Worm (Caenorhabditis elegans) whole organism, L4 larva: ENCODE data around the gene stn-2.
A peak's percentile ranks its signal among the peaks of the same experiment; 100 is the strongest.

ENCODE experiments used
- D1046.2 ChIP-seq: fragments of 200-800 bp; sonication (Bioruptor generic); IDR thresholded peaks from 2 replicates; pipeline ENCODE4 v1.3.6; 2022; ENCODE audit warnings: missing genetic modification characterization, missing compliant biosample characterization
- F26F4.8 ChIP-seq: fragments of 200-800 bp; sonication (Bioruptor generic); conservative IDR thresholded peaks from 2 replicates; pipeline ENCODE4 v1.3.6; 2022; ENCODE audit warnings: missing genetic modification characterization, missing compliant biosample characterization
- Y5F2A.4 ChIP-seq: fragments of 200-800 bp; sonication (Bioruptor generic); optimal IDR thresholded peaks from 2 replicates; lab custom pipeline; 2018; ENCODE audit warnings: mild to moderate bottlenecking, missing genetic modification characterization, missing compliant biosample characterization
- Y75B8A.6 ChIP-seq: fragments of 200-800 bp; sonication (Bioruptor generic); IDR thresholded peaks from 2 replicates; pipeline ENCODE4 v1.3.6; 2022; ENCODE audit warnings: missing genetic modification reagents, missing genetic modification characterization, missing compliant biosample characterization
- ZK546.5 ChIP-seq, 2 experiments: sonication (generic microtip); optimal IDR thresholded peaks; 2 replicates each; lab custom pipeline; 2017; ENCODE audit warnings: missing biosample characterization in 2 of 2, missing genetic modification characterization in 2 of 2
- aha-1 ChIP-seq: fragments of 150-350 bp; peaks from one replicate; lab custom pipeline; 2014; ENCODE audit warnings: missing biosample characterization, missing genetic modification characterization
- ama-1 ChIP-seq: fragments of 150-350 bp; optimal IDR thresholded peaks from 2 replicates; lab custom pipeline; 2014; ENCODE audit warnings: inconsistent platforms, mixed read lengths
- daf-16 ChIP-seq, 3 experiments: sonication (generic microtip); optimal IDR thresholded peaks; 2 replicates each; lab custom pipeline; 2016 to 2017; ENCODE audit warnings: missing genetic modification characterization in 3 of 3, missing genetic modification reagents in 3 of 3, mild to moderate bottlenecking in 2 of 3, missing compliant biosample characterization in 2 of 3, missing biosample characterization in 1 of 3, moderate library complexity in 1 of 3
- dmd-9 ChIP-seq: fragments of 200-800 bp; sonication (Bioruptor generic); IDR thresholded peaks from 2 replicates; pipeline ENCODE4 v1.3.6; 2022; ENCODE audit warnings: missing genetic modification reagents, missing genetic modification characterization, missing compliant biosample characterization
- dve-1 ChIP-seq: sonication (generic microtip); optimal IDR thresholded peaks from 2 replicates; lab custom pipeline; 2017; ENCODE audit warnings: antibody characterized with exemption, mild to moderate bottlenecking, missing genetic modification characterization, missing compliant biosample characterization; ENCODE audit not compliant: insufficient read depth
- egl-43 ChIP-seq: fragments of 200-800 bp; sonication (Bioruptor generic); IDR thresholded peaks from 2 replicates; pipeline ENCODE4 v1.3.6; 2022; ENCODE audit warnings: missing genetic modification reagents, missing genetic modification characterization, missing compliant biosample characterization
- hif-1 ChIP-seq, 2 experiments: sonication (generic microtip); optimal IDR thresholded peaks; 2 replicates each; lab custom pipeline; 2016 to 2017; ENCODE audit warnings: missing compliant biosample characterization in 2 of 2, missing genetic modification characterization in 2 of 2, missing genetic modification reagents in 2 of 2, missing genotype in 2 of 2, mild to moderate bottlenecking in 1 of 2
- hlh-11 ChIP-seq: fragments of 200-800 bp; sonication (Bioruptor generic); optimal IDR thresholded peaks from 2 replicates; lab custom pipeline; 2018; ENCODE audit warnings: mild to moderate bottlenecking, missing genetic modification characterization, missing compliant biosample characterization
- hlh-30 ChIP-seq: sonication (generic microtip); optimal IDR thresholded peaks from 2 replicates; lab custom pipeline; 2017; ENCODE audit warnings: antibody characterized with exemption, mild to moderate bottlenecking, missing genetic modification characterization, missing compliant biosample characterization; ENCODE audit not compliant: insufficient read depth
- hmg-1.1 ChIP-seq: fragments of 200-800 bp; sonication (Bioruptor generic); IDR thresholded peaks from 2 replicates; pipeline ENCODE4 v1.3.6; 2022; ENCODE audit warnings: missing genetic modification reagents, missing genetic modification characterization, missing compliant biosample characterization
- jun-1 ChIP-seq: fragments of 150-350 bp; optimal IDR thresholded peaks from 2 replicates; lab custom pipeline; 2014; ENCODE audit warnings: missing biosample characterization, missing genetic modification reagents, missing genetic modification characterization
- lin-15B ChIP-seq: fragments of 150-350 bp; sonication (generic microtip); optimal IDR thresholded peaks from 3 replicates; lab custom pipeline; 2014; ENCODE audit warnings: missing biosample characterization, missing genetic modification characterization
- lsy-2 ChIP-seq, 2 experiments: fragments of 150-350 bp in 1 of 2; sonication (generic microtip) in 1 of 2; optimal IDR thresholded peaks; 2 replicates each; lab custom pipeline; 2014 to 2017; ENCODE audit warnings: missing biosample characterization in 2 of 2, missing genetic modification characterization in 2 of 2
- madf-5 ChIP-seq, 2 experiments: fragments of 200-800 bp; sonication (Bioruptor generic); IDR thresholded peaks; 2 replicates each; pipeline ENCODE4 v1.3.6; 2022; ENCODE audit warnings: missing compliant biosample characterization in 2 of 2, missing genetic modification characterization in 2 of 2
- mdl-1 ChIP-seq, 2 experiments: fragments of 150-350 bp in 1 of 2; sonication (generic microtip) in 1 of 2; optimal IDR thresholded peaks; 2 replicates each; lab custom pipeline; 2014 to 2017; ENCODE audit warnings: missing biosample characterization in 2 of 2, missing genetic modification characterization in 2 of 2
- mep-1 ChIP-seq: fragments of 150-350 bp; sonication (generic microtip); optimal IDR thresholded peaks from 3 replicates; lab custom pipeline; 2014; ENCODE audit warnings: missing biosample characterization, missing genetic modification characterization
- mxl-3 ChIP-seq: fragments of 200-800 bp; sonication (Bioruptor generic); optimal IDR thresholded peaks from 2 replicates; lab custom pipeline; 2018; ENCODE audit warnings: mild to moderate bottlenecking, missing genetic modification characterization, missing compliant biosample characterization
- nhr-10 ChIP-seq: fragments of 150-350 bp; optimal IDR thresholded peaks from 2 replicates; lab custom pipeline; 2014; ENCODE audit warnings: missing biosample characterization, missing genetic modification characterization
- nhr-102 ChIP-seq: sonication (generic microtip); optimal IDR thresholded peaks from 2 replicates; lab custom pipeline; 2016; ENCODE audit warnings: mild to moderate bottlenecking, missing genetic modification characterization, moderate library complexity, missing compliant biosample characterization
- nhr-11 ChIP-seq: fragments of 150-350 bp; optimal IDR thresholded peaks from 2 replicates; lab custom pipeline; 2014; ENCODE audit warnings: missing biosample characterization, missing genetic modification characterization
- nhr-28 ChIP-seq: fragments of 150-350 bp; optimal IDR thresholded peaks from 2 replicates; lab custom pipeline; 2014; ENCODE audit warnings: missing biosample characterization, missing genetic modification characterization
- nhr-48 ChIP-seq: sonication (generic microtip); optimal IDR thresholded peaks from 2 replicates; lab custom pipeline; 2016; ENCODE audit warnings: mild to moderate bottlenecking, missing genetic modification characterization, missing compliant biosample characterization
- nhr-76 ChIP-seq: fragments of 150-350 bp; optimal IDR thresholded peaks from 2 replicates; lab custom pipeline; 2014; ENCODE audit warnings: missing biosample characterization, missing genetic modification characterization
- php-3 ChIP-seq: fragments of 200-800 bp; sonication (Bioruptor generic); IDR thresholded peaks from 2 replicates; pipeline ENCODE4 v1.3.6; 2022; ENCODE audit warnings: missing genetic modification reagents, missing genetic modification characterization, missing compliant biosample characterization
- pqm-1 ChIP-seq: sonication (generic microtip); optimal IDR thresholded peaks from 2 replicates; lab custom pipeline; 2017; ENCODE audit warnings: missing biosample characterization, missing genetic modification characterization
- rbr-2 ChIP-seq: sonication (generic microtip); optimal IDR thresholded peaks from 2 replicates; lab custom pipeline; 2016; ENCODE audit warnings: missing genotype, missing genetic modification characterization, missing compliant biosample characterization
- snpc-4 ChIP-seq: fragments of 150-350 bp; optimal IDR thresholded peaks from 2 replicates; lab custom pipeline; 2014; ENCODE audit warnings: missing biosample characterization, missing genetic modification characterization
- spr-3 ChIP-seq: fragments of 200-800 bp; sonication (Bioruptor generic); optimal IDR thresholded peaks from 2 replicates; lab custom pipeline; 2018; ENCODE audit warnings: mild to moderate bottlenecking, missing genetic modification characterization, missing compliant biosample characterization
- tag-97 ChIP-seq: fragments of 200-800 bp; sonication (Bioruptor generic); IDR thresholded peaks from 2 replicates; pipeline ENCODE4 v1.3.6; 2022; ENCODE audit warnings: missing genetic modification characterization, missing compliant biosample characterization
- unc-130 ChIP-seq: sonication (generic microtip); optimal IDR thresholded peaks from 2 replicates; lab custom pipeline; 2016; ENCODE audit warnings: missing genetic modification reagents, missing genetic modification characterization, missing compliant biosample characterization
- unc-62 ChIP-seq, 3 experiments: fragments of 150-350 bp in 1 of 3; sonication (generic microtip); optimal IDR thresholded peaks in 2 of 3; peaks in 1 of 3; 1 replicate in 1 of 3; 2 replicates in 2 of 3; lab custom pipeline; 2014 to 2017; ENCODE audit warnings: missing biosample characterization in 3 of 3, missing genetic modification characterization in 3 of 3, missing genetic modification reagents in 3 of 3, missing genotype in 1 of 3
- zip-11 ChIP-seq: fragments of 200-800 bp; sonication (Bioruptor generic); IDR thresholded peaks from 2 replicates; pipeline ENCODE4 v1.3.6; 2022; ENCODE audit warnings: missing genetic modification characterization, missing compliant biosample characterization
- zip-2 ChIP-seq: fragments of 150-350 bp; optimal IDR thresholded peaks from 2 replicates; lab custom pipeline; 2014; ENCODE audit warnings: missing biosample characterization, missing genetic modification characterization
- ztf-7 ChIP-seq: fragments of 150-350 bp; optimal IDR thresholded peaks from 2 replicates; lab custom pipeline; 2014; ENCODE audit warnings: missing biosample characterization, missing genetic modification characterization

Gene stn-2

ce11 chrX:7661628-7662027, 18.8 kb downstream of the stn-2 start (continued):
- TF ChIP-seq hif-1 (tag; optimal IDR thresholded peaks at IDR 0.05; lab: Kevin White, UChicago): no peak
- no peak for TF ChIP-seq php-3 (GFP tag; lab: Robert Waterston, UW)
- no peak for TF ChIP-seq F26F4.8 (GFP tag; lab: Robert Waterston, UW)
- no peak for TF ChIP-seq dmd-9 (GFP tag; lab: Robert Waterston, UW)
- no peak for TF ChIP-seq nhr-48 (tag; lab: Kevin White, UChicago)
- no peak for TF ChIP-seq Y5F2A.4 (GFP tag; lab: Kevin White, UChicago)
- no peak for TF ChIP-seq jun-1
- TF ChIP-seq nhr-102 (tag; lab: Kevin White, UChicago): no peak
- TF ChIP-seq zip-2 (tag; lab: Kevin White, UChicago): no peak
- TF ChIP-seq lin-15B (tag; lab: Kevin White, UChicago): no peak
- no peak for TF ChIP-seq tag-97 (GFP tag; lab: Robert Waterston, UW)
- TF ChIP-seq nhr-10 (tag; lab: Kevin White, UChicago): no peak
- peak; percentile 75 for TF ChIP-seq dve-1
- TF ChIP-seq unc-130: no peak
- TF ChIP-seq nhr-11: no peak
- TF ChIP-seq snpc-4: no peak
- TF ChIP-seq zip-11 (GFP tag; lab: Robert Waterston, UW): no peak
- TF ChIP-seq madf-5 (GFP tag; IDR thresholded peaks at IDR 0.05; lab: Robert Waterston, UW): no peak
- peak in 1 of 2 experiments; percentile 42 for TF ChIP-seq lsy-2 (tag; optimal IDR thresholded peaks at IDR 0.05; lab: Kevin White, UChicago)
- TF ChIP-seq D1046.2 (GFP tag; lab: Robert Waterston, UW): no peak
- no peak for TF ChIP-seq ama-1 (lab: Kevin White, UChicago)
- TF ChIP-seq ZK546.5 (tag; optimal IDR thresholded peaks at IDR 0.05; lab: Kevin White, UChicago): no peak
- TF ChIP-seq rbr-2: no peak
- TF ChIP-seq, all 104 proteins: peak for 14

ce11 chrX:7660919-7661557, 19.4 kb downstream of the stn-2 start, which contains the start of gene pcca-1:
pcca-1 (minus strand) TSS chrX:7660986.
- TF ChIP-seq Y75B8A.6 (no peak), daf-16 (GFP tag; optimal IDR thresholded peaks at IDR 0.05; lab: Kevin White, UChicago) (no peak), daf-16 (tag; optimal IDR thresholded peaks at IDR 0.05; lab: Kevin White, UChicago) (peak; percentile 91), aha-1 (peak; percentile 100), hif-1 (tag; optimal IDR thresholded peaks at IDR 0.05; lab: Kevin White, UChicago) (peak; percentile 71 to 99), nhr-76 (tag; lab: Kevin White, UChicago) (no peak), mdl-1 (tag; optimal IDR thresholded peaks at IDR 0.05; lab: Kevin White, UChicago) (peak in 1 of 2 experiments; percentile 27), spr-3 (GFP tag; lab: Kevin White, UChicago) (no peak), hmg-1.1 (peak; percentile 7; the same call in 1 of the 2 replicates), unc-62 (GFP tag; optimal IDR thresholded peaks at IDR 0.05 in 1 of 2; lab: Kevin White, UChicago) (peak in 1 of 2 experiments; percentile 83), unc-62 (tag; optimal IDR thresholded peaks at IDR 0.05; lab: Kevin White, UChicago) (no peak), ztf-7 (tag; lab: Kevin White, UChicago) (peak; percentile 29), ama-1 (lab: Kevin White, UChicago) (no peak)

ce11 chrX:7659591-7660433, 20.6 kb downstream of the stn-2 start:
- TF ChIP-seq dve-1 (peak; percentile 1), hlh-30 (tag; lab: Kevin White, UChicago) (peak; percentile 77), daf-16 (GFP tag; optimal IDR thresholded peaks at IDR 0.05; lab: Kevin White, UChicago) (peak in 1 of 2 experiments; percentile 9), daf-16 (tag; optimal IDR thresholded peaks at IDR 0.05; lab: Kevin White, UChicago) (peak; percentile 16), hlh-11 (tag; lab: Kevin White, UChicago) (peak; percentile 6), egl-43 (GFP tag; lab: Robert Waterston, UW) (no peak), aha-1 (peak; percentile 92), mxl-3 (peak; percentile 15), unc-62 (GFP tag; optimal IDR thresholded peaks at IDR 0.05 in 1 of 2; lab: Kevin White, UChicago) (peak in 1 of 2 experiments; percentile 47), unc-62 (tag; optimal IDR thresholded peaks at IDR 0.05; lab: Kevin White, UChicago) (no peak), mep-1 (peak; percentile 3), lsy-2 (tag; optimal IDR thresholded peaks at IDR 0.05; lab: Kevin White, UChicago) (peak in 1 of 2 experiments; percentile 24), nhr-28 (peak; percentile 84), spr-3 (GFP tag; lab: Kevin White, UChicago) (no peak), mdl-1 (tag; optimal IDR thresholded peaks at IDR 0.05; lab: Kevin White, UChicago) (peak in 1 of 2 experiments; percentile 44), pqm-1 (no peak)
